Fruit fly (Drosophila melanogaster): Measurements from ENCODE around the gene CG12689.

Gene CG12689

DNA sequence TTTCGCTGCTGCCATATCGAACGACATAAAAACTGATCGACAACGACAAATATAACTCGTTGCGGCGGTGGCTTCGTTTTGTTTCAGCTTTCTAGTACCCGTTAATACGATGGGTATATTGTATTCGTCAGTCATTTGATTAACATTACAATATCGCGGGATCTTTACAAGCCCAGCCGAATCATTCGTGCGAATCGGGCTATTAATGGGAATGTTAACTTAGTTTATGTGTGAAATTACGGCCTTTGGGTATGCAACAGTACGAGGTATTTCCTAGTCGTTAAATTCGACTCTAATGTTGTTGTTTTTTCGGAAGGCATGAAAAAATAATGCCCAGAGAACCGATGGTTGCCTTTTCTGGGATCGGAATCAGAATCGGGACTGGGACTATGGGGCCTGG is 32.3 kb upstream of the CG12689 start (continued):
- TF ChIP-seq bsh (GFP tag; optimal IDR thresholded peaks at IDR 0.05) (peak in 1 of 2 experiments; percentile 91), Atf6 (GFP tag; IDR thresholded peaks at IDR 0.05) (peak; percentile 12; the same call in 1 of the 2 replicates), CG16863 (GFP tag; optimal IDR thresholded peaks at IDR 0.05) (peak; percentile 73), Atf3 (GFP tag; optimal IDR thresholded peaks at IDR 0.05) (peak; percentile 67), CG11504 (tag; optimal IDR thresholded peaks at IDR 0.05) (peak; percentile 84), Gsc (GFP tag; IDR thresholded peaks at IDR 0.05) (0 out of 2 replicates have a peak, but pooled peaks have one; percentile 52), toy (GFP tag; IDR thresholded peaks at IDR 0.05) (no peak), pros (GFP tag; optimal IDR thresholded peaks at IDR 0.05) (no peak), mirr (GFP tag; optimal IDR thresholded peaks at IDR 0.05) (no peak), MBD-R2 (GFP tag; IDR thresholded peaks at IDR 0.05) (no peak), sr (GFP tag; IDR thresholded peaks at IDR 0.05) (no peak), CG4328 (GFP tag; optimal IDR thresholded peaks at IDR 0.05) (no peak), Lpt (GFP tag; optimal IDR thresholded peaks at IDR 0.05) (no peak), CG15514 (GFP tag; optimal IDR thresholded peaks at IDR 0.05) (no peak), CG8388 (GFP tag; optimal IDR thresholded peaks at IDR 0.05) (peak; percentile 78), CG10565 (GFP tag; optimal IDR thresholded peaks at IDR 0.05) (no peak), Atf-2 (GFP tag; optimal IDR thresholded peaks at IDR 0.05) (peak; percentile 71), kah (GFP tag; optimal IDR thresholded peaks at IDR 0.05) (peak; percentile 64), Neu2 (GFP tag; optimal IDR thresholded peaks at IDR 0.05; ENCODE audit: borderline replicate concordance) (no peak), psq (GFP tag; optimal IDR thresholded peaks at IDR 0.05) (peak; percentile 48), kay (GFP tag; optimal IDR thresholded peaks at IDR 0.05) (peak; percentile 26), Dip2 (GFP tag; IDR thresholded peaks at IDR 0.05) (no peak), tgo (GFP tag; IDR thresholded peaks at IDR 0.05) (peak; percentile 68), vnd (GFP tag; IDR thresholded peaks at IDR 0.05; ENCODE audit: partially characterized antibody) (no peak), Asciz (GFP tag; optimal IDR thresholded peaks at IDR 0.05) (peak; percentile 62), Scr (GFP tag; IDR thresholded peaks at IDR 0.05; ENCODE audit: partially characterized antibody) (no peak), MESR4 (GFP tag; optimal IDR thresholded peaks at IDR 0.05) (no peak), Antp (GFP tag; optimal IDR thresholded peaks at IDR 0.05) (peak; percentile 89), CG2199 (GFP tag; IDR thresholded peaks at IDR 0.05) (0 out of 3 replicates have a peak, but pooled peaks have one; percentile 57), fd3F (GFP tag; optimal IDR thresholded peaks at IDR 0.05) (peak; percentile 26), Mrtf (GFP tag; IDR thresholded peaks at IDR 0.05) (0 out of 3 replicates have a peak, but pooled peaks have one; percentile 56), CG7556 (GFP tag; optimal IDR thresholded peaks at IDR 0.05) (peak; percentile 53), gt (GFP tag; IDR thresholded peaks at IDR 0.05) (peak; percentile 39), ap (GFP tag; IDR thresholded peaks at IDR 0.05) (peak; percentile 26; the same call in 1 of the 2 replicates), odd (GFP tag; optimal IDR thresholded peaks at IDR 0.05) (peak; percentile 8), CG10267 (tag; optimal IDR thresholded peaks at IDR 0.05) (peak; percentile 69), CG4404 (GFP tag; IDR thresholded peaks at IDR 0.05) (peak; percentile 71), C15 (GFP tag; IDR thresholded peaks at IDR 0.05) (no peak), Chrac-16 (GFP tag; optimal IDR thresholded peaks at IDR 0.05) (peak; percentile 75), CG16815 (GFP tag; optimal IDR thresholded peaks at IDR 0.05) (peak; percentile 51), CG10979 (tag; optimal IDR thresholded peaks at IDR 0.05) (peak; percentile 85), lola (GFP tag; optimal IDR thresholded peaks at IDR 0.05) (peak in 1 of 3 experiments; percentile 73), CG7357 (GFP tag; IDR thresholded peaks at IDR 0.05) (peak; percentile 48; the same call in 1 of the 3 replicates), btn (GFP tag; optimal IDR thresholded peaks at IDR 0.05) (peak; percentile 59), disco-r (GFP tag; optimal IDR thresholded peaks at IDR 0.05) (peak; percentile 50), gcm (GFP tag; optimal IDR thresholded peaks at IDR 0.05) (peak; percentile 33), CG32767 (GFP tag; IDR thresholded peaks at IDR 0.05) (no peak), Adf1 (GFP tag; IDR thresholded peaks at IDR 0.05) (no peak), CG10274 (GFP tag; optimal IDR thresholded peaks at IDR 0.05) (peak; percentile 35), Mad (GFP tag; optimal IDR thresholded peaks at IDR 0.05) (peak; percentile 43)
